Fruit fly (Drosophila melanogaster) whole organism, wandering third instar larva: ENCODE results near the gene N.

Experiments used
- Abd-B ChIP-seq: fragments of >200 bp; optimal IDR thresholded peaks from 2 replicates; lab custom pipeline; 2017; ENCODE audit warnings: missing biosample characterization, missing genetic modification characterization
- CG32264 ChIP-seq: fragments of 200-800 bp; sonication (Bioruptor generic); optimal IDR thresholded peaks from 2 replicates; lab custom pipeline; 2016; ENCODE audit warnings: missing biosample characterization, missing genetic modification characterization
- CrebA ChIP-seq: fragments of 200-800 bp; sonication (Bioruptor generic); optimal IDR thresholded peaks from 2 replicates; lab custom pipeline; 2016; ENCODE audit warnings: missing biosample characterization, mild to moderate bottlenecking, missing genetic modification characterization, borderline replicate concordance
- Dfd ChIP-seq: fragments of >200 bp; optimal IDR thresholded peaks from 2 replicates; lab custom pipeline; 2017; ENCODE audit warnings: missing biosample characterization, missing genetic modification characterization
- Dif ChIP-seq: fragments of 200-275, 200-300 bp; sonication (Bioruptor generic); optimal IDR thresholded peaks from 2 replicates; lab custom pipeline; 2018; ENCODE audit warnings: missing biosample characterization, missing genetic modification characterization; ENCODE audit not compliant: partially characterized antibody
- HLH106 ChIP-seq: fragments of 200-800 bp; optimal IDR thresholded peaks from 3 replicates; lab custom pipeline; 2019; ENCODE audit warnings: missing biosample characterization, mild to moderate bottlenecking, missing genetic modification characterization, moderate library complexity
- Hnf4 ChIP-seq: fragments of 200-800 bp; sonication (Bioruptor generic); optimal IDR thresholded peaks from 2 replicates; lab custom pipeline; 2016; ENCODE audit warnings: missing biosample characterization, mild to moderate bottlenecking, missing genetic modification characterization
- Hr78 ChIP-seq: fragments of >200 bp; optimal IDR thresholded peaks from 2 replicates; lab custom pipeline; 2017; ENCODE audit warnings: missing biosample characterization, missing genetic modification characterization
- Hr83 ChIP-seq: fragments of 200-300 bp; sonication (Bioruptor generic); optimal IDR thresholded peaks from 2 replicates; lab custom pipeline; 2016; ENCODE audit warnings: missing biosample characterization, mild to moderate bottlenecking, missing genetic modification characterization, moderate library complexity; ENCODE audit not compliant: poor library complexity, severe bottlenecking
- Jra ChIP-seq: sonication (Bioruptor generic); optimal IDR thresholded peaks from 2 replicates; lab custom pipeline; 2016; ENCODE audit warnings: missing biosample characterization, missing genetic modification characterization
- Myc ChIP-seq: fragments of >200 bp; optimal IDR thresholded peaks from 2 replicates; lab custom pipeline; 2017
- N ChIP-seq: fragments of >200 bp; optimal IDR thresholded peaks from 2 replicates; lab custom pipeline; 2018; ENCODE audit warnings: missing biosample characterization, missing external identifiers, missing genetic modification characterization
- OdsH ChIP-seq: fragments of 200-800 bp; sonication (Bioruptor generic); optimal IDR thresholded peaks from 2 replicates; lab custom pipeline; 2016; ENCODE audit warnings: missing biosample characterization, mild to moderate bottlenecking, missing genetic modification characterization
- Rel ChIP-seq, 2 experiments: fragments of 200-800 bp; sonication (Bioruptor generic) in 1 of 2; optimal IDR thresholded peaks; 2 replicates in 1 of 2; 3 replicates in 1 of 2; lab custom pipeline; 2016 to 2019; ENCODE audit warnings: mild to moderate bottlenecking in 2 of 2, missing biosample characterization in 2 of 2, missing genetic modification characterization in 2 of 2, moderate library complexity in 1 of 2
- Vsx2 ChIP-seq: fragments of 200-300, 225-300 bp; sonication (Bioruptor generic); optimal IDR thresholded peaks from 2 replicates; lab custom pipeline; 2018; ENCODE audit warnings: missing biosample characterization, missing genetic modification characterization; ENCODE audit not compliant: partially characterized antibody
- br ChIP-seq: fragments of 200-800 bp; sonication (Bioruptor generic); optimal IDR thresholded peaks from 2 replicates; lab custom pipeline; 2016; ENCODE audit warnings: missing biosample characterization, missing genetic modification characterization
- brk ChIP-seq: fragments of 200-800 bp; sonication (Bioruptor generic); optimal IDR thresholded peaks from 2 replicates; lab custom pipeline; 2016; ENCODE audit warnings: missing biosample characterization, mild to moderate bottlenecking, missing genetic modification characterization
- dmrt93B ChIP-seq: fragments of 200-800 bp; sonication (Bioruptor generic); optimal IDR thresholded peaks from 2 replicates; lab custom pipeline; 2018; ENCODE audit warnings: missing biosample characterization, mild to moderate bottlenecking, missing genetic modification characterization
- dsf ChIP-seq: sonication (Bioruptor generic); optimal IDR thresholded peaks from 2 replicates; lab custom pipeline; 2016; ENCODE audit warnings: missing biosample characterization, missing genetic modification characterization, borderline replicate concordance
- foxo ChIP-seq, 2 experiments: fragments of 200-800 bp; sonication (Bioruptor generic); optimal IDR thresholded peaks; 2 replicates in 1 of 2; 3 replicates in 1 of 2; lab custom pipeline; 2016 to 2017; ENCODE audit warnings: missing biosample characterization in 2 of 2, missing genetic modification characterization in 2 of 2
- fru ChIP-seq: fragments of 200-800 bp; sonication (Bioruptor generic); optimal IDR thresholded peaks from 3 replicates; lab custom pipeline; 2016; ENCODE audit warnings: missing biosample characterization, mild to moderate bottlenecking, missing genetic modification characterization
- pan ChIP-seq: fragments of >200 bp; optimal IDR thresholded peaks from 2 replicates; lab custom pipeline; 2017
- psq ChIP-seq: fragments of 200-800 bp; sonication (Bioruptor generic); optimal IDR thresholded peaks from 3 replicates; lab custom pipeline; 2017; ENCODE audit warnings: missing biosample characterization, mild to moderate bottlenecking, missing genetic modification characterization, moderate library complexity
- sage ChIP-seq: fragments of 200-800 bp; sonication (Bioruptor generic); optimal IDR thresholded peaks from 2 replicates; lab custom pipeline; 2016; ENCODE audit warnings: missing biosample characterization, mild to moderate bottlenecking, missing genetic modification characterization
- sv ChIP-seq: fragments of 200-800 bp; sonication (Bioruptor generic); optimal IDR thresholded peaks from 3 replicates; lab custom pipeline; 2016; ENCODE audit warnings: missing biosample characterization, missing genetic modification characterization
- tai ChIP-seq: sonication (Bioruptor generic); optimal IDR thresholded peaks from 2 replicates; lab custom pipeline; 2016; ENCODE audit warnings: missing biosample characterization, missing genetic modification characterization
- usp ChIP-seq: fragments of >200 bp; optimal IDR thresholded peaks from 2 replicates; lab custom pipeline; 2017; ENCODE audit warnings: missing biosample characterization, missing genetic modification characterization
- woc ChIP-seq: sonication (Bioruptor generic); optimal IDR thresholded peaks from 2 replicates; lab custom pipeline; 2016; ENCODE audit warnings: missing biosample characterization, mild to moderate bottlenecking, missing genetic modification characterization

Gene N

DNA sequence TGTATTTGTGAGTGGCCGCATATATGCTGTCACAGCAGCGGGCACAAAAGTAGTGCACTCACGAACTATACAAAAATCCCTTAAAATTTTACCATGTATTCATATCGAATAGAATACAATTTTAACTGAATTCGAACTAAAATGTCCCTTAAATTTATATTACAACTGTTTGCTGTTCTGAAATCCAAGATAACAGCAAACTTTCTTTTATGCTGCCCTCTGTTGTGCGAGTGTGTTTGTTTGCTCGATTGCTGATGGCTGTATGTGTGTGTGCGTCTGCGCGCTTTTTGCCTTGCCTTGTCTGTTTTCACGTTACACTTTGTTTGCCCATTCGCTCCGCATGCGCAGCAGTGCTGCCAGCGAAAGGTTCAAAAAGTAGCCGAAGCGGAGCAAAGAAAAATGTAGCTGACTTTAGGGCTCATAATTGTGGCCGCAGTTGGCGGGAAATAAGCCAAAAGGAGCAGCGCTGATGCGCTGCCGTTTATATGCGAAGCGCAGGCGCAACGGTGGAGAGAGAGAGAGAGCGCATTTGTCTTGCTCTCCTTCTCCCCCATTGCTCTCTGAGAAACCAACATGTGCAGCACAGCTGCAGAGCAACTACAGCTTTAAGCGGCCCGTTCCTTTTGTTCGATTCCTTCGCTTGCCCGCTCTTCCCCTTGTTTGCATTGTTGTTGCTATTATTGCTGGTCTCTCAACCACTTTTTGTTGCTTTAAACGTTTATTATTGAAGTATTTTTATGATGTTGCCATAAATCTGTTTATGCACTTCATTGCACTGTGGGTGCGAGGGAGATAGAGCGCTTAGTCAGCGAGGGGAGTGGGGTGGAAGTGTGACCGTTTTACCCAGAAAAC, 28.0 kb downstream of the N start (continued):
- no peak for TF ChIP-seq usp (GFP tag; lab: Kevin White, UChicago)
- no peak for TF ChIP-seq pan (lab: Kevin White, UChicago)
- TF ChIP-seq brk (GFP tag; lab: Kevin White, UChicago), result peak; percentile 85
- TF ChIP-seq sv (GFP tag; lab: Kevin White, UChicago), result peak; percentile 96
- TF ChIP-seq br (GFP tag; lab: Kevin White, UChicago), result peak; percentile 93
- peak; percentile 96 for TF ChIP-seq woc (GFP tag; lab: Kevin White, UChicago)
- TF ChIP-seq Myc (lab: Kevin White, UChicago), result peak; percentile 80
- peak; percentile 87 for TF ChIP-seq dmrt93B (GFP tag; lab: Kevin White, UChicago)
- no peak for TF ChIP-seq Hr83 (GFP tag; lab: Kevin White, UChicago)
- TF ChIP-seq CrebA (GFP tag; lab: Kevin White, UChicago), result no peak
- TF ChIP-seq Jra (GFP tag; lab: Kevin White, UChicago), result peak; percentile 81
- peak; percentile 76 for TF ChIP-seq sage (GFP tag; lab: Kevin White, UChicago)
- no peak for TF ChIP-seq Abd-B
- no peak for TF ChIP-seq Dfd (GFP tag; lab: Kevin White, UChicago)
- TF ChIP-seq CG32264 (GFP tag; lab: Kevin White, UChicago), result peak; percentile 66
- peak; percentile 93 for TF ChIP-seq OdsH (GFP tag; lab: Kevin White, UChicago)
- TF ChIP-seq Dif (GFP tag; lab: Kevin White, UChicago), result peak; percentile 53
- peak; percentile 68 for TF ChIP-seq dsf (GFP tag; lab: Kevin White, UChicago)
- TF ChIP-seq psq (GFP tag; lab: Kevin White, UChicago), result peak; percentile 97
- TF ChIP-seq, all 38 proteins: peak for 26

DNA sequence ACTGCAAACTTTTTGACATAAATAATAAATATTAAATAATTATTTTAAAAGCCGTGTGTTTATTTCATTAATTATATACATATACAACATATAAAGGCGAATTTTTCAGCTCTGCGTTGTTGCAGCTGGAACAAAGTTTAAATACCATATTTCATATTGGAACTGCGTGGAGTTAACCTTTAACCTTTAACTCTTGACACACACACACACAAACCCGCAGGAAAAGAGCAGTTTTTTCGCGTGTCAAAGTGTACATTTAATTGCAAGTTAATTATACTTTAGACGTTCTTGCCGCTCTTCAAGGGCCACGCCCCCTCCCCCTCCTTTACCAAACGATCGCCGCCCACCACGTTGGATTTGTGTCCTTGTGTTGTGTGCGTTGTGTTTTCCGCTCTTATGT, 37.5 kb downstream of the N start:
- TF ChIP-seq fru (GFP tag; lab: Kevin White, UChicago) (no peak), CG32264 (GFP tag; lab: Kevin White, UChicago) (no peak), OdsH (GFP tag; lab: Kevin White, UChicago) (no peak), tai (GFP tag; lab: Kevin White, UChicago) (no peak), br (GFP tag; lab: Kevin White, UChicago) (no peak), woc (GFP tag; lab: Kevin White, UChicago) (no peak), Rel (GFP tag; optimal IDR thresholded peaks at IDR 0.05; lab: Kevin White, UChicago) (no peak), Rel (tag; optimal IDR thresholded peaks at IDR 0.05; lab: Kevin White, UChicago) (no peak), sage (GFP tag; lab: Kevin White, UChicago) (no peak), Dfd (GFP tag; lab: Kevin White, UChicago) (no peak), Hnf4 (GFP tag; lab: Kevin White, UChicago) (no peak), Myc (lab: Kevin White, UChicago) (no peak), N (GFP tag; lab: Kevin White, UChicago) (no peak), Hr78 (GFP tag; lab: Kevin White, UChicago) (no peak), Vsx2 (GFP tag; lab: Kevin White, UChicago) (no peak), Abd-B (no peak)

DNA sequence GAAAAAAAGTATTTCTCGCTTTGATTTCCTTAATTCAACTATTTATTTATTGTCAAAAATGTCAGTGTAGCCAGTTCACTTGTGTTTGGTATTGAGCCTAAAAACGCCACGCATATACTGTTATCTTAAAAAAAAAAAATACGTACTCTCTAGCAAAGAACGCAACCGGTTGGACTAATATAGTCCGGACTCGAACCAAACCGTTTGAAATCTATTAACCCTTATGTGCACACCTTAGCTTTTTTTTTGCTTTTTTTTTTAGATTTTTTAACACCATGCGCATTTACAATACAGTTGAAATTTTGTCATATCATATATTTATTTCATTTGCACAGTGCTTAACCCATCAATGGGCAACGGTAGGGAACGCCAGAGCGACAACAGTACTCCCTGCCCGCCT, 38.4 kb downstream of the N start, which contains the start of gene CG18508:
Gene CG18508 (minus strand): TSS at position 69 of the 400 bp plus-strand sequence.
- TF ChIP-seq Myc (lab: Kevin White, UChicago) (peak; percentile 15), woc (GFP tag; lab: Kevin White, UChicago) (peak; percentile 35), sage (GFP tag; lab: Kevin White, UChicago) (no peak), foxo (GFP tag; optimal IDR thresholded peaks at IDR 0.05; lab: Kevin White, UChicago) (peak in 1 of 2 experiments; percentile 22), usp (GFP tag; lab: Kevin White, UChicago) (no peak), Vsx2 (GFP tag; lab: Kevin White, UChicago) (no peak)

DNA sequence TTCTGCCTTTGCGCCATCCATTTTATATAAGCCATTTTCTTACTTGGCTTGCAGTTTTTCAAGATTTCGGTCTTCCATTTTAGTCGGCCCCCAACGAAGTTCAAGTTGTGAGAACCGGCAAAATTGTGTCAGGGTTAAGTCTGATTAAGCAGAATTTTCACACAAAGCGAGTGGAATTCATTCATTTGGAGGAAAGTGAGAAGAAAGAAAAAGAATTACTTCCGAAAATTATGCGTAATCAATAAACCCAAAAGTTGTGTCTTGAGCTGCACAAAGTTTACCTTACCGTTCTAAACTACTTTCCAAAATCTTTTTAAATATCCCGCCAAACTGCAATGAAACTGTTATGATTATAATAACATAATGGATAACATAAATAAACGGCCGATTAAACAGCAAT, 39.7 kb downstream of the N start, which contains the start of gene Fcp3C:
Gene Fcp3C (minus strand): TSS at position 101 of the 400 bp plus-strand sequence.
- TF ChIP-seq HLH106 (no peak), foxo (GFP tag; optimal IDR thresholded peaks at IDR 0.05; lab: Kevin White, UChicago) (no peak), CG32264 (GFP tag; lab: Kevin White, UChicago) (no peak), woc (GFP tag; lab: Kevin White, UChicago) (no peak), Hnf4 (GFP tag; lab: Kevin White, UChicago) (no peak), Hr83 (GFP tag; lab: Kevin White, UChicago) (no peak), sage (GFP tag; lab: Kevin White, UChicago) (no peak)
